Fruit fly (Drosophila melanogaster): Measurements from ENCODE around the gene COX5BL.

Gene COX5BL

DNA sequence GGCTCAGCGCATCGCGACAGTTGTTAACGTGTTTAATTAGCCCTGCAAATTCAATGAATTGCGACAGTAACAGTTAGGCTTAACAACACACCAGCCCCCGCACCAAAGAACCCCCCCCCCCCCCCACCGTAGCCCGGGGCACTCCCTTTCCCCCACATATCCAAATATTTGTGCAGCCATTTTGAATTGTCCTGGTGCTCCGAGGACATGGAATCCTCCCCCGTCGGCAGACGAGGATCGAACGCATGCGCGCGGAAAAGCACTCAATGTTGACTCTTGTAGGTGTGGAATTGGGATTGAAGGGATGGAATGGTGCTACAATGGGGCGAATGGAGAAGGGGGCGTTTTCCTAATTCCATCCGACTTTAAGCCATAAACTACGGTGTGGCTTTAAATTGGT lies 11.3 kb upstream of the COX5BL start:
- TF ChIP-seq Ets21C (GFP tag; optimal IDR thresholded peaks at IDR 0.05), result no peak
- no peak for TF ChIP-seq CG6792 (GFP tag; optimal IDR thresholded peaks at IDR 0.05)
- TF ChIP-seq dsx (GFP tag; optimal IDR thresholded peaks at IDR 0.05; ENCODE audit: poor library complexity, severe bottlenecking), result no peak
- no peak for TF ChIP-seq achi (GFP tag; optimal IDR thresholded peaks at IDR 0.05)
- TF ChIP-seq CG3919 (GFP tag; optimal IDR thresholded peaks at IDR 0.05), result no peak
- no peak for TF ChIP-seq CG8319 (GFP tag; optimal IDR thresholded peaks at IDR 0.05)
- peak; percentile 16 for TF ChIP-seq fkh (GFP tag; optimal IDR thresholded peaks at IDR 0.05)

DNA sequence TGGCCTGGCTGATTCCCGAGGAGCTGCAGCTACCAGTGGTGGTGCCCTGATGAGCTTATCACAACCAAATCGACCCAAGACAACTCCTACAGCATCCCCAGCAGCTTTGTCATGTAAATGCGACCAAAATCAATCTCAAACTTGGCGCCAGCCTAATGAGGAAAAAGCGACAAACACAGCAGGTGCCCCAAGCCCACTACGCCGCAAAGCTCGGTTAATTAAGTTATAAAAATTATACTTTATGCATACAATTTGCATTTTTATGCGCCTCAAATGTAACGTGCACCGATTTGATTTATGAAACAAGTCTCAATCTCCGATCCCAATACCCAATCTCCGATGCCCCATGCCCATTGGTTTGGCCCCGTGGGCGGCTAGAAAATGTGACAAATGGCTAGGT lies 8.4 kb upstream of the COX5BL start:
- TF ChIP-seq CG16779 (tag; optimal IDR thresholded peaks at IDR 0.05) (no peak), CG15336 (GFP tag; IDR thresholded peaks at IDR 0.05) (no peak), ss (GFP tag; optimal IDR thresholded peaks at IDR 0.05) (no peak), CG31627 (GFP tag; optimal IDR thresholded peaks at IDR 0.05) (no peak), CG34406 (GFP tag; optimal IDR thresholded peaks at IDR 0.05) (no peak), CG3032 (tag; optimal IDR thresholded peaks at IDR 0.05) (no peak), OdsH (GFP tag; optimal IDR thresholded peaks at IDR 0.05) (no peak), dac (GFP tag; optimal IDR thresholded peaks at IDR 0.05) (no peak), Smox (GFP tag; optimal IDR thresholded peaks at IDR 0.05) (no peak), CG4318 (GFP tag; optimal IDR thresholded peaks at IDR 0.05) (no peak), CG1621 (tag; optimal IDR thresholded peaks at IDR 0.05) (no peak), Eip78C (GFP tag) (no peak), fd59A (GFP tag; optimal IDR thresholded peaks at IDR 0.05) (no peak), achi (GFP tag; optimal IDR thresholded peaks at IDR 0.05) (no peak), Hr38 (GFP tag; optimal IDR thresholded peaks at IDR 0.05) (no peak)

DNA sequence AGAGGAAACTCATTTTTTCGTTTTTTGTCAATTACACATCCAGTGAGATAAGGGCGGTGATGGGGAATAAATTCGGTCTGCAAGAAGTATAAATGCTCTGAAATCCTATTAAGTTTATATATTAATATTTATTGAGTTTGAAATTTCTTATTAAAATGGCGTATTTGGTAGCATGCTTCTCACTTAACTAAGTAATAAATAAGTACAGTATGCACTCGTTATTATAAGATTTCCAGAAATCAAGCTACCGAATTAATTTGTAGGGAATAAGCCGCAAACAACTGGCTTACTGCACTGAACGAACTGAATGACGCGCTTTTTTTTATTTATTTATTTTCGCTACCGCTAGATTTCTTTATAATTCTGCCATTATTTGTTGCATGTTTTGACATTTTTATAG lies 7.8 kb upstream of the COX5BL start:
- TF ChIP-seq CG6792 (GFP tag; optimal IDR thresholded peaks at IDR 0.05) (peak; percentile 36), esn (GFP tag; optimal IDR thresholded peaks at IDR 0.05) (peak; percentile 37), CG3919 (GFP tag; optimal IDR thresholded peaks at IDR 0.05) (peak; percentile 30), CG6276 (GFP tag; optimal IDR thresholded peaks at IDR 0.05) (no peak), Ets96B (tag; optimal IDR thresholded peaks at IDR 0.05) (no peak), Hr39 (GFP tag; optimal IDR thresholded peaks at IDR 0.05) (peak; percentile 44), achi (GFP tag; optimal IDR thresholded peaks at IDR 0.05) (peak; percentile 23), CG34406 (GFP tag; optimal IDR thresholded peaks at IDR 0.05) (peak; percentile 33), Eip78C (GFP tag) (peak; percentile 78), CG31627 (GFP tag; optimal IDR thresholded peaks at IDR 0.05) (peak; percentile 32), Smox (GFP tag; optimal IDR thresholded peaks at IDR 0.05) (peak; percentile 48), Sox102F (GFP tag; optimal IDR thresholded peaks at IDR 0.05) (peak; percentile 37), CG10669 (GFP tag; optimal IDR thresholded peaks at IDR 0.05) (no peak), CG9139 (GFP tag; optimal IDR thresholded peaks at IDR 0.05) (no peak), CG8632 (GFP tag; optimal IDR thresholded peaks at IDR 0.05) (peak; percentile 19), svp (GFP tag) (peak; percentile 84), Sox14 (GFP tag; optimal IDR thresholded peaks at IDR 0.05) (no peak), fkh (GFP tag; optimal IDR thresholded peaks at IDR 0.05) (no peak), cyc (GFP tag; optimal IDR thresholded peaks at IDR 0.05) (peak; percentile 51), vri (GFP tag; optimal IDR thresholded peaks at IDR 0.05) (no peak), topi (GFP tag; optimal IDR thresholded peaks at IDR 0.05) (peak; percentile 57), Blimp-1 (GFP tag; optimal IDR thresholded peaks at IDR 0.05) (peak; percentile 27), acj6 (GFP tag; optimal IDR thresholded peaks at IDR 0.05) (peak; percentile 32), salr (GFP tag; optimal IDR thresholded peaks at IDR 0.05) (no peak), Gug (GFP tag; IDR thresholded peaks at IDR 0.05) (no peak), Met (GFP tag; optimal IDR thresholded peaks at IDR 0.05) (no peak), CG4318 (GFP tag; optimal IDR thresholded peaks at IDR 0.05) (no peak)

Data from whole organism, prepupa.